Worm (Caenorhabditis elegans) whole organism, L4 larva: ENCODE data around the gene F31B9.3.

Experiments
- F49E8.2 ChIP-seq: sonication (generic microtip); optimal IDR thresholded peaks from 2 replicates; lab custom pipeline; 2016; ENCODE audit warnings: missing compliant biosample characterization, mild to moderate bottlenecking, missing genetic modification characterization, borderline replicate concordance
- T20F7.1 ChIP-seq: fragments of 200-800 bp; sonication (Bioruptor generic); optimal IDR thresholded peaks from 2 replicates; lab custom pipeline; 2018; ENCODE audit warnings: mild to moderate bottlenecking, missing genetic modification characterization, missing compliant biosample characterization
- T26A8.4 ChIP-seq: fragments of 200-800 bp; sonication (Bioruptor generic); IDR thresholded peaks from 2 replicates; pipeline ENCODE4 v1.3.6; 2022; ENCODE audit warnings: missing genetic modification characterization, missing compliant biosample characterization
- Y105C5A.15 ChIP-seq: fragments of 200-800 bp; sonication (Bioruptor generic); IDR thresholded peaks from 2 replicates; pipeline ENCODE4 v1.3.6; 2022; ENCODE audit warnings: missing genetic modification characterization, missing compliant biosample characterization
- Y48G9A.11 ChIP-seq: fragments of 200-800 bp; sonication (Bioruptor generic); IDR thresholded peaks from 2 replicates; pipeline ENCODE4 v1.3.6; 2022; ENCODE audit warnings: missing genetic modification reagents, missing genetic modification characterization, missing compliant biosample characterization
- ZK337.2 ChIP-seq: fragments of 200-800 bp; sonication (Bioruptor generic); IDR thresholded peaks from 2 replicates; pipeline ENCODE4 v1.3.6; 2022; ENCODE audit warnings: missing genetic modification reagents, missing genetic modification characterization, missing compliant biosample characterization
- aha-1 ChIP-seq: fragments of 150-350 bp; peaks from one replicate; lab custom pipeline; 2014; ENCODE audit warnings: missing biosample characterization, missing genetic modification characterization
- ama-1 ChIP-seq: fragments of 150-350 bp; optimal IDR thresholded peaks from 2 replicates; lab custom pipeline; 2014; ENCODE audit warnings: inconsistent platforms, mixed read lengths
- ceh-28 ChIP-seq: fragments of 150-350 bp; optimal IDR thresholded peaks from 2 replicates; lab custom pipeline; 2014; ENCODE audit warnings: missing biosample characterization, missing genetic modification reagents, missing genetic modification characterization
- ceh-44 ChIP-seq: fragments of 200-800 bp; sonication (Bioruptor generic); IDR thresholded peaks from 2 replicates; pipeline ENCODE4 v1.3.6; 2022; ENCODE audit warnings: missing genetic modification reagents, missing genetic modification characterization, missing compliant biosample characterization
- ces-1 ChIP-seq: fragments of 150-350 bp; sonication (generic microtip); optimal IDR thresholded peaks from 4 replicates; lab custom pipeline; 2014; ENCODE audit warnings: missing biosample characterization, missing genetic modification reagents, missing genetic modification characterization
- daf-12 ChIP-seq: fragments of 150-350 bp; optimal IDR thresholded peaks from 2 replicates; lab custom pipeline; 2014; ENCODE audit warnings: missing biosample characterization, missing genetic modification reagents, missing genetic modification characterization
- daf-16 ChIP-seq, 3 experiments: sonication (generic microtip); optimal IDR thresholded peaks; 2 replicates each; lab custom pipeline; 2016 to 2017; ENCODE audit warnings: missing genetic modification characterization in 3 of 3, missing genetic modification reagents in 3 of 3, mild to moderate bottlenecking in 2 of 3, missing compliant biosample characterization in 2 of 3, missing biosample characterization in 1 of 3, moderate library complexity in 1 of 3
- daf-8 ChIP-seq: fragments of 200-800 bp; sonication (Bioruptor generic); IDR thresholded peaks from 2 replicates; pipeline ENCODE4 v1.3.6; 2022; ENCODE audit warnings: missing genetic modification characterization, missing compliant biosample characterization
- dmd-9 ChIP-seq: fragments of 200-800 bp; sonication (Bioruptor generic); IDR thresholded peaks from 2 replicates; pipeline ENCODE4 v1.3.6; 2022; ENCODE audit warnings: missing genetic modification reagents, missing genetic modification characterization, missing compliant biosample characterization
- dpl-1 ChIP-seq: fragments of 150-350 bp; optimal IDR thresholded peaks from 2 replicates; lab custom pipeline; 2014; ENCODE audit warnings: missing biosample characterization, missing genetic modification reagents, missing genetic modification characterization
- duxl-1 ChIP-seq: sonication (generic microtip); optimal IDR thresholded peaks from 2 replicates; lab custom pipeline; 2016; ENCODE audit warnings: mild to moderate bottlenecking, missing genetic modification characterization, moderate library complexity, missing compliant biosample characterization; ENCODE audit not compliant: poor library complexity
- egl-27 ChIP-seq: sonication (generic microtip); optimal IDR thresholded peaks from 3 replicates; lab custom pipeline; 2017; ENCODE audit warnings: missing biosample characterization, missing genetic modification reagents, missing genetic modification characterization
- egl-43 ChIP-seq: fragments of 200-800 bp; sonication (Bioruptor generic); IDR thresholded peaks from 2 replicates; pipeline ENCODE4 v1.3.6; 2022; ENCODE audit warnings: missing genetic modification reagents, missing genetic modification characterization, missing compliant biosample characterization
- fos-1 ChIP-seq: fragments of 150-350 bp; optimal IDR thresholded peaks from 2 replicates; lab custom pipeline; 2014; ENCODE audit warnings: missing biosample characterization, missing genetic modification characterization
- gei-8 ChIP-seq: fragments of 200-800 bp; sonication (Bioruptor generic); optimal IDR thresholded peaks from 2 replicates; lab custom pipeline; 2018; ENCODE audit warnings: mild to moderate bottlenecking, missing genetic modification characterization, missing compliant biosample characterization
- hlh-30 ChIP-seq: sonication (generic microtip); optimal IDR thresholded peaks from 2 replicates; lab custom pipeline; 2017; ENCODE audit warnings: antibody characterized with exemption, mild to moderate bottlenecking, missing genetic modification characterization, missing compliant biosample characterization; ENCODE audit not compliant: insufficient read depth
- jun-1 ChIP-seq: fragments of 150-350 bp; optimal IDR thresholded peaks from 2 replicates; lab custom pipeline; 2014; ENCODE audit warnings: missing biosample characterization, missing genetic modification reagents, missing genetic modification characterization
- lin-1 ChIP-seq: fragments of 200-800 bp; sonication (Bioruptor generic); IDR thresholded peaks from 2 replicates; pipeline ENCODE4 v1.3.6; 2022; ENCODE audit warnings: missing genetic modification reagents, missing genetic modification characterization, missing compliant biosample characterization
- lin-13 ChIP-seq: fragments of 150-350 bp; optimal IDR thresholded peaks from 2 replicates; lab custom pipeline; 2014; ENCODE audit warnings: missing biosample characterization, missing genetic modification reagents, missing genetic modification characterization
- lin-39 ChIP-seq: fragments of 150-350 bp; optimal IDR thresholded peaks from 2 replicates; lab custom pipeline; 2014; ENCODE audit warnings: missing biosample characterization, missing genetic modification reagents, missing genetic modification characterization
- madf-5 ChIP-seq, 2 experiments: fragments of 200-800 bp; sonication (Bioruptor generic); IDR thresholded peaks; 2 replicates each; pipeline ENCODE4 v1.3.6; 2022; ENCODE audit warnings: missing compliant biosample characterization in 2 of 2, missing genetic modification characterization in 2 of 2
- madf-9 ChIP-seq: fragments of 200-800 bp; sonication (Bioruptor generic); conservative IDR thresholded peaks from 2 replicates; pipeline ENCODE4 v1.3.6; 2022; ENCODE audit warnings: missing genetic modification reagents, missing genetic modification characterization, missing compliant biosample characterization
- mdl-1 ChIP-seq, 2 experiments: fragments of 150-350 bp in 1 of 2; sonication (generic microtip) in 1 of 2; optimal IDR thresholded peaks; 2 replicates each; lab custom pipeline; 2014 to 2017; ENCODE audit warnings: missing biosample characterization in 2 of 2, missing genetic modification characterization in 2 of 2
- mxl-2 ChIP-seq: fragments of 200-800 bp; sonication (Bioruptor generic); conservative IDR thresholded peaks from 2 replicates; pipeline ENCODE4 v1.3.6; 2022; ENCODE audit warnings: missing genetic modification reagents, missing genetic modification characterization, missing compliant biosample characterization
- nhr-11 ChIP-seq: fragments of 150-350 bp; optimal IDR thresholded peaks from 2 replicates; lab custom pipeline; 2014; ENCODE audit warnings: missing biosample characterization, missing genetic modification characterization
- nhr-25 ChIP-seq: sonication (generic microtip); optimal IDR thresholded peaks from 2 replicates; lab custom pipeline; 2017; ENCODE audit warnings: missing genetic modification characterization, mild to moderate bottlenecking, missing compliant biosample characterization, antibody characterized with exemption, moderate library complexity, borderline replicate concordance; ENCODE audit not compliant: insufficient read depth
- nhr-28 ChIP-seq: fragments of 150-350 bp; optimal IDR thresholded peaks from 2 replicates; lab custom pipeline; 2014; ENCODE audit warnings: missing biosample characterization, missing genetic modification characterization
- nhr-6 ChIP-seq: fragments of 150-350 bp; optimal IDR thresholded peaks from 2 replicates; lab custom pipeline; 2014; ENCODE audit warnings: missing biosample characterization, missing genetic modification characterization
- pha-4 ChIP-seq, 2 experiments: fragments of 150-350 bp in 1 of 2; fragments of 200-800 bp in 1 of 2; sonication (Bioruptor generic) in 1 of 2; IDR thresholded peaks in 1 of 2; optimal IDR thresholded peaks in 1 of 2; 2 replicates each; pipeline versions ENCODE4 v1.3.6 to Lab custom; 2014 to 2022; ENCODE audit warnings: missing genetic modification characterization in 2 of 2, missing genetic modification reagents in 2 of 2, missing biosample characterization in 1 of 2, missing compliant biosample characterization in 1 of 2
- php-3 ChIP-seq: fragments of 200-800 bp; sonication (Bioruptor generic); IDR thresholded peaks from 2 replicates; pipeline ENCODE4 v1.3.6; 2022; ENCODE audit warnings: missing genetic modification reagents, missing genetic modification characterization, missing compliant biosample characterization
- saeg-2 ChIP-seq: fragments of 200-800 bp; sonication (Bioruptor generic); IDR thresholded peaks from 2 replicates; pipeline ENCODE4 v1.3.6; 2022; ENCODE audit warnings: missing genetic modification reagents, missing genetic modification characterization, missing compliant biosample characterization
- set-16 ChIP-seq: fragments of 200-800 bp; sonication (Bioruptor generic); IDR thresholded peaks from 2 replicates; pipeline ENCODE4 v1.3.6; 2022; ENCODE audit warnings: missing genetic modification reagents, missing genetic modification characterization, missing compliant biosample characterization
- snpc-1.2 ChIP-seq: fragments of 200-800 bp; sonication (Bioruptor generic); IDR thresholded peaks from 2 replicates; pipeline ENCODE4 v1.3.6; 2022; ENCODE audit warnings: missing genetic modification reagents, missing genetic modification characterization, missing compliant biosample characterization
- spr-1 ChIP-seq: sonication (generic microtip); optimal IDR thresholded peaks from 2 replicates; lab custom pipeline; 2016; ENCODE audit warnings: mild to moderate bottlenecking, missing genetic modification characterization, missing compliant biosample characterization
- spr-3 ChIP-seq: fragments of 200-800 bp; sonication (Bioruptor generic); optimal IDR thresholded peaks from 2 replicates; lab custom pipeline; 2018; ENCODE audit warnings: mild to moderate bottlenecking, missing genetic modification characterization, missing compliant biosample characterization
- unc-130 ChIP-seq: sonication (generic microtip); optimal IDR thresholded peaks from 2 replicates; lab custom pipeline; 2016; ENCODE audit warnings: missing genetic modification reagents, missing genetic modification characterization, missing compliant biosample characterization
- unc-39 ChIP-seq: sonication (generic microtip); optimal IDR thresholded peaks from 2 replicates; lab custom pipeline; 2017; ENCODE audit warnings: missing biosample characterization, missing genetic modification characterization
- vab-7 ChIP-seq: fragments of 200-800 bp; sonication (Bioruptor generic); IDR thresholded peaks from 2 replicates; pipeline ENCODE4 v1.3.6; 2022; ENCODE audit warnings: missing genetic modification reagents, missing genetic modification characterization, missing compliant biosample characterization
- zag-1 ChIP-seq: fragments of 150-350 bp; optimal IDR thresholded peaks from 2 replicates; lab custom pipeline; 2014; ENCODE audit warnings: missing biosample characterization, missing genetic modification characterization
- zip-11 ChIP-seq: fragments of 200-800 bp; sonication (Bioruptor generic); IDR thresholded peaks from 2 replicates; pipeline ENCODE4 v1.3.6; 2022; ENCODE audit warnings: missing genetic modification characterization, missing compliant biosample characterization

The F31B9.3 gene

DNA sequence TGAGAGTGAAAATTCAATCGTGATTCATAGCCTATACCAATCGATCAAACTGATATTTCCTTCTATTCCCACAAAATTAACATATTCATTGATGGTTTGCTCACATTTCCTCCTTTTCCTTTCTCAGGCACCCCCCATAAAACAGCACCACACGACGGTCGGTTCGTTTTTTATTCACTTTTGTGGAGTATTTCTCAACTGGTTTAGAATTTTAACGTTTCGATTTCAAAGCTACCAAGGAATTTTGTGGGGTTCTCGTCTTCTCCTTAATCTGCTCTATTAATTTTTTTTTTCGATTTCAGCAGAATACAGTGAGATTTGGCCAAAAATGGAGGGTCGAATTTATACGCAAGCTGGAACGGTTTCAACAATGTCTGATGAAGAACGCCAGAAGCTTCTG lies 4.2 kb upstream of the F31B9.3 start, which contains the start of gene F31B9.7:
Gene F31B9.7 (plus strand): TSS at position 301 of the 400 bp plus-strand sequence.
- TF ChIP-seq lin-13 (GFP tag; lab: Kevin White, UChicago) (no peak), aha-1 (tag; lab: Kevin White, UChicago) (peak; percentile 51)

DNA sequence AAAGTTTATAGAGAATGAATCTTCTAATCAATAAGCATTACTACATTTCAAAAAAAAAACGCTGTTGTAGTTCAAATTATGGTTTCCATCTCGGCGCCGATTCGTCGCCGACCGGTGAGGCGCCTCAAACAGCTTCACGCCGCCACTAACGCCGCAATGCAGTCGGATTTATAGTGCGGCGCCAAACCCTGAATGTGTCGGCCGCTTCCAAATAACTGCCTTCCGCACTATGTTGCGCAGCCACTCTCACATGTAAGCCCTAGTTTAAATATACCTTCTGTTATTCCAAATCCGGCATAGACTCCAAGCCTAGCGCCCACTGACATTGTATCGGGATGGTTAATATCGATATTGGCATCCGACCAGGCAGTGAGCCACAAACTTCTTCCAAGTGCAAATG lies 9.3 kb downstream of the F31B9.3 start:
- TF ChIP-seq ces-1 (no peak), F49E8.2 (no peak), set-16 (GFP tag; lab: Robert Waterston, UW) (0 out of 2 replicates have a peak, but pooled peaks have one; percentile 9), vab-7 (GFP tag; lab: Robert Waterston, UW) (no peak), ceh-44 (GFP tag; lab: Robert Waterston, UW) (no peak), nhr-25 (tag; lab: Kevin White, UChicago) (no peak), ama-1 (no peak)
- TF ChIP-seq, all 104 proteins: peak for 1

DNA sequence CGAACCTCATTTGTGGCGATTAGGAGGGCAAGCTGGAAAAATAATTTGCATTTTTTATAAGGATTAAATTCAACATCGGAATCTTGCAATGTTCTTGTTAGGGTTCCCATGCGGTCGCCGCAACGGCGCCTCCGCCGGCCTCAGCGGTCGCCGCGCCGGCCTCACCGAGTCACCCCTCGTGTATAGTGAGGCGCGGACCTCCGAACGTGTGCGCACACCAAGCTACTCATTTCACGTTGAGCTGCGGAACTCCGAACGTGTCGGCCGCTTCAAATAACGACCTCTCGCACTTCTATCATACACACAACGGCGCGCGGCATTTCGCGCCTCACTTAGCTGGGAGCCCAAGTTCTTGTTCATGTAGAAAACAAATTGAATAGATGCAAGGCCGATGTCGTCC lies 14.3 kb downstream of the F31B9.3 start:
- no peak for TF ChIP-seq daf-12 (tag; lab: Kevin White, UChicago)
- TF ChIP-seq madf-9 (GFP tag; lab: Robert Waterston, UW) = no peak
- no peak for TF ChIP-seq mdl-1 (tag; optimal IDR thresholded peaks at IDR 0.05; lab: Kevin White, UChicago)
- no peak for TF ChIP-seq duxl-1 (tag; lab: Kevin White, UChicago)
- no peak for TF ChIP-seq lin-13 (GFP tag; lab: Kevin White, UChicago)
- TF ChIP-seq set-16 (GFP tag; lab: Robert Waterston, UW) = peak; percentile 91
- TF ChIP-seq Y105C5A.15 = no peak
- no peak for TF ChIP-seq mxl-2
- TF ChIP-seq snpc-1.2 (GFP tag; lab: Robert Waterston, UW) = peak; percentile 29; the same call in 1 of the 2 replicates
- TF ChIP-seq egl-43 (GFP tag; lab: Robert Waterston, UW) = no peak
- 0 out of 4 replicates have a peak, but pooled peaks of 1 of the 2 experiments have one; percentile 28 for TF ChIP-seq madf-5 (GFP tag; IDR thresholded peaks at IDR 0.05; lab: Robert Waterston, UW)
- no peak for TF ChIP-seq dmd-9 (GFP tag; lab: Robert Waterston, UW)
- no peak for TF ChIP-seq egl-27
- no peak for TF ChIP-seq php-3 (GFP tag; lab: Robert Waterston, UW)
- no peak for TF ChIP-seq unc-130 (GFP tag; lab: Kevin White, UChicago)
- TF ChIP-seq gei-8 = no peak
- TF ChIP-seq spr-3 = no peak
- no peak for TF ChIP-seq lin-1
- no peak for TF ChIP-seq dpl-1 (GFP tag; lab: Kevin White, UChicago)
- no peak for TF ChIP-seq hlh-30
- TF ChIP-seq T20F7.1 (GFP tag; lab: Kevin White, UChicago) = no peak
- no peak for TF ChIP-seq zip-11 (GFP tag; lab: Robert Waterston, UW)
- TF ChIP-seq daf-8 = no peak
- no peak for TF ChIP-seq jun-1
- no peak for TF ChIP-seq Y48G9A.11 (GFP tag; lab: Robert Waterston, UW)
- no peak for TF ChIP-seq nhr-28
- TF ChIP-seq, all 104 proteins: peak for 3

DNA sequence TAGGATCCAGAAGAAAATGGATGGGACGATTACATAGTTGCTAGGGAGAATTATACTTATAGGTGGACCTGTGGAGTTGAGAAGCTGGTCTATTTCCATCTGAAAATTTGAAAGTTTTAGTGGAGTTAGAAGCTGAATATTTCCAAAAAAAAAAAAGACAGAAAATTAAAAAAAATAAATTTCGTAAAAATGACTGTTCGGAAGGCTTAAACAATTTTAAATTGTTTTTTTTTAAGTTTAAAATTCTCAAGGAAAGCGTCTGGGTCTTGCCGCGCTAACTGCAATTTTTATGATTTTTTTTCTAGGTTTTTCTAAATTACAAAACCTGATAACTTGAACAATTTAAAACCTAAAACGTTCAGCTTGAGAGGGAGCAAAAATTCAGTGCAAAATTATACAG lies 15.7 kb downstream of the F31B9.3 start, which contains the start of gene mrp-3:
Gene mrp-3 (minus strand): TSS at position 101 of the 400 bp plus-strand sequence.
- TF ChIP-seq nhr-28 (no peak), lin-39 (tag; lab: Kevin White, UChicago) (no peak), nhr-25 (tag; lab: Kevin White, UChicago) (no peak), nhr-6 (tag; lab: Kevin White, UChicago) (no peak), spr-1 (tag; lab: Kevin White, UChicago) (no peak), saeg-2 (GFP tag; lab: Robert Waterston, UW) (no peak), ceh-28 (tag; lab: Kevin White, UChicago) (no peak), nhr-11 (tag; lab: Kevin White, UChicago) (no peak), daf-16 (GFP tag; optimal IDR thresholded peaks at IDR 0.05; lab: Kevin White, UChicago) (no peak), daf-16 (tag; optimal IDR thresholded peaks at IDR 0.05; lab: Kevin White, UChicago) (no peak), zag-1 (tag; lab: Kevin White, UChicago) (no peak), F49E8.2 (no peak), ZK337.2 (GFP tag; lab: Robert Waterston, UW) (no peak), lin-13 (GFP tag; lab: Kevin White, UChicago) (no peak), pha-4 (GFP tag; IDR thresholded peaks at IDR 0.05; lab: Robert Waterston, UW) (no peak), pha-4 (tag; optimal IDR thresholded peaks at IDR 0.05; lab: Kevin White, UChicago) (no peak), daf-8 (no peak), fos-1 (tag; lab: Kevin White, UChicago) (no peak), T26A8.4 (GFP tag; lab: Robert Waterston, UW) (no peak), ama-1 (no peak), unc-39 (no peak)
